Worm (Caenorhabditis elegans) whole organism, L1 larva: Measurements from ENCODE around the gene F57B1.5.

Source experiments
- C16A3.4 ChIP-seq: fragments of 150-350 bp; optimal IDR thresholded peaks from 2 replicates; lab custom pipeline; 2014; ENCODE audit warnings: missing biosample characterization, missing genetic modification characterization
- F16B12.6 ChIP-seq: fragments of 150-350 bp; optimal IDR thresholded peaks from 2 replicates; lab custom pipeline; 2014; ENCODE audit warnings: missing biosample characterization, missing genetic modification characterization
- Y116A8C.19 ChIP-seq: sonication (generic microtip); optimal IDR thresholded peaks from 2 replicates; lab custom pipeline; 2016; ENCODE audit warnings: missing compliant biosample characterization, missing genetic modification characterization, borderline replicate concordance
- alr-1 ChIP-seq: fragments of 200-800 bp; sonication (Bioruptor generic); optimal IDR thresholded peaks from 2 replicates; lab custom pipeline; 2018; ENCODE audit warnings: borderline replicate concordance, mild to moderate bottlenecking, missing genetic modification characterization, missing compliant biosample characterization
- ama-1 ChIP-seq: fragments of 150-350 bp; optimal IDR thresholded peaks from 2 replicates; lab custom pipeline; 2014
- blmp-1 ChIP-seq: fragments of 150-350 bp; optimal IDR thresholded peaks from 2 replicates; lab custom pipeline; 2014; ENCODE audit warnings: missing biosample characterization, missing genetic modification characterization
- ceh-90 ChIP-seq: sonication (generic microtip); optimal IDR thresholded peaks from 2 replicates; lab custom pipeline; 2016; ENCODE audit warnings: missing genetic modification characterization, missing compliant biosample characterization
- ces-1 ChIP-seq: fragments of 150-350 bp; optimal IDR thresholded peaks from 2 replicates; lab custom pipeline; 2014; ENCODE audit warnings: missing biosample characterization, missing genetic modification reagents, missing genetic modification characterization
- dsc-1 ChIP-seq: sonication (generic microtip); optimal IDR thresholded peaks from 2 replicates; lab custom pipeline; 2016; ENCODE audit warnings: mild to moderate bottlenecking, missing genetic modification characterization, missing compliant biosample characterization
- efl-1 ChIP-seq, 4 experiments: fragments of 150-350 bp; optimal IDR thresholded peaks in 3 of 4; peaks in 1 of 4; 1 replicate in 1 of 4; 2 replicates in 3 of 4; lab custom pipeline; 2014; ENCODE audit warnings: missing biosample characterization in 2 of 4, missing genetic modification characterization in 2 of 4, missing genetic modification reagents in 2 of 4
- efl-3 ChIP-seq: fragments of 200-800 bp; sonication (Bioruptor generic); optimal IDR thresholded peaks from 2 replicates; lab custom pipeline; 2018; ENCODE audit warnings: mild to moderate bottlenecking, missing genetic modification characterization, missing compliant biosample characterization
- egl-13 ChIP-seq: sonication (generic microtip); optimal IDR thresholded peaks from 2 replicates; lab custom pipeline; 2016; ENCODE audit warnings: missing genotype, missing genetic modification reagents, missing genetic modification characterization, missing compliant biosample characterization
- elt-2 ChIP-seq: sonication (generic microtip); optimal IDR thresholded peaks from 2 replicates; lab custom pipeline; 2016; ENCODE audit warnings: missing genetic modification characterization, mild to moderate bottlenecking, inconsistent platforms, missing compliant biosample characterization, missing genetic modification reagents
- fkh-4 ChIP-seq: sonication (generic microtip); optimal IDR thresholded peaks from 2 replicates; lab custom pipeline; 2016; ENCODE audit warnings: missing compliant biosample characterization, missing genetic modification characterization, borderline replicate concordance
- fos-1 ChIP-seq: fragments of 150-350 bp; optimal IDR thresholded peaks from 2 replicates; lab custom pipeline; 2014; ENCODE audit warnings: missing biosample characterization, missing genetic modification characterization
- hlh-4 ChIP-seq: sonication (generic microtip); optimal IDR thresholded peaks from 2 replicates; lab custom pipeline; 2016; ENCODE audit warnings: mild to moderate bottlenecking, missing genetic modification characterization, missing compliant biosample characterization
- hpl-2 ChIP-seq: fragments of 150-350 bp; optimal IDR thresholded peaks from 2 replicates; lab custom pipeline; 2014; ENCODE audit warnings: missing biosample characterization, missing genetic modification reagents, missing genetic modification characterization
- isw-1 ChIP-seq: fragments of 200-800 bp; sonication (Bioruptor generic); IDR thresholded peaks from 2 replicates; pipeline ENCODE4 v1.3.6; 2022; ENCODE audit warnings: missing genetic modification characterization, missing compliant biosample characterization
- jun-1 ChIP-seq: fragments of 150-350 bp; optimal IDR thresholded peaks from 2 replicates; lab custom pipeline; 2014; ENCODE audit warnings: missing biosample characterization, missing genetic modification reagents, missing genetic modification characterization
- lin-13 ChIP-seq: fragments of 150-350 bp; optimal IDR thresholded peaks from 2 replicates; lab custom pipeline; 2014; ENCODE audit warnings: missing biosample characterization, missing genetic modification reagents, missing genetic modification characterization
- lin-14 ChIP-seq: fragments of 200-800 bp; sonication (Bioruptor generic); optimal IDR thresholded peaks from 2 replicates; lab custom pipeline; 2018; ENCODE audit warnings: mild to moderate bottlenecking, missing genetic modification characterization, moderate library complexity, missing compliant biosample characterization
- lin-35 ChIP-seq, 2 experiments: fragments of 150-350 bp; optimal IDR thresholded peaks; 2 replicates each; lab custom pipeline; 2014; ENCODE audit warnings: missing biosample characterization in 2 of 2, missing genetic modification characterization in 2 of 2, missing genetic modification reagents in 2 of 2
- lin-39 ChIP-seq: fragments of 150-350 bp; optimal IDR thresholded peaks from 2 replicates; lab custom pipeline; 2014; ENCODE audit warnings: missing biosample characterization, missing genetic modification reagents, missing genetic modification characterization
- lir-3 ChIP-seq: sonication (generic microtip); optimal IDR thresholded peaks from 2 replicates; lab custom pipeline; 2016; ENCODE audit warnings: mild to moderate bottlenecking, missing genetic modification characterization, moderate library complexity, missing compliant biosample characterization; ENCODE audit not compliant: poor library complexity
- lsy-2 ChIP-seq, 2 experiments: fragments of 150-350 bp; optimal IDR thresholded peaks; 2 replicates each; lab custom pipeline; 2014; ENCODE audit warnings: missing biosample characterization in 2 of 2, missing genetic modification characterization in 2 of 2
- mab-9 ChIP-seq: fragments of 200-800 bp; sonication (Bioruptor generic); IDR thresholded peaks from 2 replicates; pipeline ENCODE4 v1.3.6; 2022; ENCODE audit warnings: missing genetic modification reagents, missing genetic modification characterization, missing compliant biosample characterization
- nhr-11 ChIP-seq: fragments of 150-350 bp; optimal IDR thresholded peaks from 2 replicates; lab custom pipeline; 2014; ENCODE audit warnings: missing biosample characterization, missing genetic modification characterization
- nhr-12 ChIP-seq: sonication (generic microtip); optimal IDR thresholded peaks from 2 replicates; lab custom pipeline; 2017; ENCODE audit warnings: missing biosample characterization, missing genetic modification characterization
- nhr-19 ChIP-seq: fragments of 200-800 bp; sonication (Bioruptor generic); conservative IDR thresholded peaks from 2 replicates; pipeline ENCODE4 v1.3.6; 2022; ENCODE audit warnings: missing genetic modification characterization, missing compliant biosample characterization
- nhr-20 ChIP-seq: sonication (generic microtip); optimal IDR thresholded peaks from 2 replicates; lab custom pipeline; 2016; ENCODE audit warnings: mild to moderate bottlenecking, missing genetic modification characterization, missing compliant biosample characterization
- nhr-71 ChIP-seq: sonication (generic microtip); optimal IDR thresholded peaks from 2 replicates; lab custom pipeline; 2016; ENCODE audit warnings: mild to moderate bottlenecking, missing genetic modification characterization, moderate library complexity, missing compliant biosample characterization
- nhr-77 ChIP-seq: fragments of 150-350 bp; optimal IDR thresholded peaks from 2 replicates; lab custom pipeline; 2014; ENCODE audit warnings: missing biosample characterization, missing genetic modification characterization
- nhr-85 ChIP-seq: sonication (generic microtip); peaks from one replicate; lab custom pipeline; 2016; ENCODE audit warnings: missing genetic modification characterization, inconsistent platforms, missing compliant biosample characterization
- nhr-90 ChIP-seq: sonication (generic microtip); optimal IDR thresholded peaks from 2 replicates; lab custom pipeline; 2016; ENCODE audit warnings: mild to moderate bottlenecking, missing genetic modification characterization, missing compliant biosample characterization; ENCODE audit not compliant: poor library complexity
- pax-3 ChIP-seq: fragments of 200-800 bp; sonication (Bioruptor generic); optimal IDR thresholded peaks from 2 replicates; lab custom pipeline; 2018; ENCODE audit warnings: mild to moderate bottlenecking, missing genetic modification characterization, moderate library complexity, missing compliant biosample characterization
- pqm-1 ChIP-seq: sonication (generic microtip); optimal IDR thresholded peaks from 3 replicates; lab custom pipeline; 2017; ENCODE audit warnings: missing biosample characterization, missing genetic modification characterization
- skn-1 ChIP-seq: fragments of 150-350 bp; optimal IDR thresholded peaks from 2 replicates; lab custom pipeline; 2014; ENCODE audit warnings: missing biosample characterization, missing genetic modification characterization
- snpc-4 ChIP-seq: fragments of 150-350 bp; optimal IDR thresholded peaks from 2 replicates; lab custom pipeline; 2014; ENCODE audit warnings: missing biosample characterization, missing genetic modification characterization
- snu-23 ChIP-seq: sonication (generic microtip); optimal IDR thresholded peaks from 2 replicates; lab custom pipeline; 2016; ENCODE audit warnings: missing genetic modification characterization, missing compliant biosample characterization
- sptf-1 ChIP-seq: fragments of 150-350 bp; optimal IDR thresholded peaks from 2 replicates; lab custom pipeline; 2014; ENCODE audit warnings: missing biosample characterization, missing genetic modification characterization
- swsn-7 ChIP-seq: sonication (generic microtip); optimal IDR thresholded peaks from 2 replicates; lab custom pipeline; 2016; ENCODE audit warnings: missing genetic modification characterization, missing compliant biosample characterization
- unc-130 ChIP-seq: fragments of 150-350 bp; optimal IDR thresholded peaks from 2 replicates; lab custom pipeline; 2017; ENCODE audit warnings: missing biosample characterization, missing genetic modification characterization, inconsistent platforms
- unc-86 ChIP-seq: sonication (generic microtip); optimal IDR thresholded peaks from 2 replicates; lab custom pipeline; 2016; ENCODE audit warnings: missing genetic modification characterization, missing compliant biosample characterization
- vab-15 ChIP-seq: sonication (generic microtip); optimal IDR thresholded peaks from 2 replicates; lab custom pipeline; 2017; ENCODE audit warnings: missing genotype, mild to moderate bottlenecking, missing genetic modification characterization, missing compliant biosample characterization
- xbp-1 ChIP-seq: sonication (generic microtip); optimal IDR thresholded peaks from 2 replicates; lab custom pipeline; 2016; ENCODE audit warnings: missing genetic modification characterization, missing compliant biosample characterization
- ztf-11 ChIP-seq, 2 experiments: sonication (generic microtip); optimal IDR thresholded peaks; 2 replicates each; lab custom pipeline; 2016 to 2017; ENCODE audit warnings: missing genetic modification characterization in 2 of 2, missing biosample characterization in 1 of 2, missing compliant biosample characterization in 1 of 2
- ztf-4 ChIP-seq: fragments of 150-350 bp; optimal IDR thresholded peaks from 2 replicates; lab custom pipeline; 2014; ENCODE audit warnings: missing biosample characterization, missing genetic modification characterization

The F57B1.5 gene

DNA sequence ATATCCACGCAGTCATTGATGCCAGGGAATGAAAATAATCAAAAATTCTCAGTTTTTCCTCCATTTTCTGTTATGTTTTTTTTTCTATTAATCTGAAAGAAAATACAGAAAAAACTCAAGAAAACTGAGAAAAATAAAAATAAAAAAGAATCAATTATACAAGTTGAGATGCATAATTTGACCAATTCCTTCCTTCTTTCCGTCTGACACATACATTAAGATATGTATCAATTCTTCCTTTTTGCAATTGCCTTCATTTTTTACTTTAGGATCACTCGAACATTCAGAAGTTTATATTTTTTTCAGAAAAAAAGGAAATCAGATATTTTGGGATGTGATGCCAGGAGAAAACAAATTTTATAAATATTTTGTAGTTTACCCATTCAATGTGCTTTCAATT, at the start of gene F57B1.5:
Gene F57B1.5 (plus strand): TSS at position 301 of the 400 bp plus-strand sequence.
- TF ChIP-seq ztf-4 (tag; lab: Kevin White, UChicago) (no peak), lsy-2 (tag; optimal IDR thresholded peaks at IDR 0.05; lab: Kevin White, UChicago) (no peak), nhr-12 (tag; lab: Kevin White, UChicago) (no peak), lin-14 (GFP tag; lab: Kevin White, UChicago) (peak; percentile 39), blmp-1 (tag; lab: Kevin White, UChicago) (no peak), Y116A8C.19 (tag; lab: Kevin White, UChicago) (no peak), C16A3.4 (tag; lab: Kevin White, UChicago) (no peak), hpl-2 (no peak), ama-1 (lab: Kevin White, UChicago) (no peak), nhr-71 (tag; lab: Kevin White, UChicago) (no peak), unc-86 (tag; lab: Kevin White, UChicago) (peak; percentile 9), efl-3 (no peak), pax-3 (tag; lab: Kevin White, UChicago) (no peak), alr-1 (no peak), F16B12.6 (no peak), ztf-11 (tag; optimal IDR thresholded peaks at IDR 0.05; lab: Kevin White, UChicago) (no peak)

DNA sequence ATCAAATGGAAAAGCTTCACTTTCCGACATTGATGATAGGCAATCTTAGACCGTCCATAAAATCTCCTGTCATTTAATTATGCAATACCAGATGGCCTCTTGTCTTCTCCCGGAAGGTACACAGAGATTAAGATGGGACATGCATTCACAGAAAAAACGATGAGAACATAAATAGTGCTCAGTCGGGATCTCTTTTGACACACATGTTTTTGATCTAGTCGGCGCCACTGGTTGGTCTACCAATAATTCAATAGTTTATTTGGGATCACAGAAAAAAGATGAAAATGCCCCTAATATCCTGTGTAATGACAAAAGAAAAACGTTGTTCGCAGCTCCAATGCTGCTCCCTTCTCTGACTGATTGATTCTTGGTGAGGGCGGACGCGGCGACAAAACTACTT, 46.5 kb upstream of the F57B1.5 start:
- peak; percentile 89 for TF ChIP-seq dsc-1 (tag; lab: Kevin White, UChicago)
- no peak for TF ChIP-seq lin-39
- no peak for TF ChIP-seq lin-13 (GFP tag; lab: Kevin White, UChicago)
- no peak for TF ChIP-seq pqm-1 (tag; lab: Kevin White, UChicago)
- no peak for TF ChIP-seq elt-2 (tag; lab: Kevin White, UChicago)
- TF ChIP-seq fkh-4 (tag; lab: Kevin White, UChicago), result peak; percentile 56
- no peak for TF ChIP-seq vab-15
- TF ChIP-seq sptf-1 (tag; lab: Kevin White, UChicago), result no peak
- no peak for TF ChIP-seq isw-1 (GFP tag; lab: Robert Waterston, UW)
- TF ChIP-seq lin-14 (GFP tag; lab: Kevin White, UChicago), result peak; percentile 38
- TF ChIP-seq, all 84 proteins: peak for 3

DNA sequence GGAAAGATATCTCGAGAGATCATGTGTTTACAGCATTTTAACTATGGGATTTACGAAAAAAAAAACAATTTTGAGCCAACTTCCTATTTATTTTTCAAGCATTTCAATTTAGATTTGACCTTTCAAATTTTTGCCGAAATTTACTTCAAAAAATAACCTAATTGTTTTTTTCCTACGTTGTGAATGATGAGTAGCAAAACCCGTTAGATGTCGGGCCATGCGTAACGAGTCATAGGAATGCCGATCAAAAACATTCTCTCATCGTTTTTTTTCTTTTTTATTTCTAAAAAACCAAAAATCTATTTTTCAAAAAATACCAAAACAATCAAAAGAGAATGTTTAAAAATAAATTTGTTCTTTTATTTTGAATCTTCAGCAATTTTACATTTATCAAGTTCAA, 44.6 kb upstream of the F57B1.5 start:
- TF ChIP-seq nhr-90 (tag; lab: Kevin White, UChicago) (peak; percentile 43), ceh-90 (tag; lab: Kevin White, UChicago) (no peak), nhr-19 (GFP tag; lab: Robert Waterston, UW) (peak; percentile 26), unc-130 (no peak), pqm-1 (tag; lab: Kevin White, UChicago) (no peak), snpc-4 (tag; lab: Kevin White, UChicago) (peak; percentile 96), snu-23 (GFP tag; lab: Kevin White, UChicago) (peak; percentile 25), elt-2 (tag; lab: Kevin White, UChicago) (peak; percentile 14), egl-13 (tag; lab: Kevin White, UChicago) (no peak), nhr-85 (tag; lab: Kevin White, UChicago) (peak; percentile 73), efl-1 (optimal IDR thresholded peaks at IDR 0.05; lab: Kevin White, UChicago) (peak in 1 of 2 experiments; percentile 2), efl-1 (GFP tag; optimal IDR thresholded peaks at IDR 0.05 in 1 of 2; lab: Kevin White, UChicago) (no peak)

DNA sequence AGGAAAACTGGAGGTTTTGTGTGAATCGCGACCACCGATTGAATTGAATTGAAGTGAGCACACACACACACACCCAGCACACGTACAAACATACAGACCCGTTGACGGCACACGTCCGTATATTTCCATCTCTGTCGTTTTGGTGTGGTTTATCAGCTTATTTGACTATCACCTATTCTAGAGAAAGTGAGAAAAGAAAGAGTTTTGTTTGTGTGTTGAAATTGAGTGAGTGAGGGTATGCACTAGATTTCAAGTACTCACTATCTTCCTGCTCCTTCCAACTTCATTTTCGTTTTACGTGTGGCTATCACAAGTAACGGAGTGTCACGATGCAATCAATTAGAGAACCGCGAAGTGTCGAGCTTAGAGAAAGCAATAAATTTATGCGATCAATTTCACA, 43.7 kb upstream of the F57B1.5 start:
- TF ChIP-seq lin-14 (GFP tag; lab: Kevin White, UChicago), result peak; percentile 6
- no peak for TF ChIP-seq nhr-85 (tag; lab: Kevin White, UChicago)
- TF ChIP-seq pax-3 (tag; lab: Kevin White, UChicago), result peak; percentile 54
- TF ChIP-seq nhr-77 (tag; lab: Kevin White, UChicago), result no peak
- no peak for TF ChIP-seq nhr-11 (tag; lab: Kevin White, UChicago)
- TF ChIP-seq isw-1 (GFP tag; lab: Robert Waterston, UW), result no peak
- TF ChIP-seq hlh-4 (tag; lab: Kevin White, UChicago), result no peak
- TF ChIP-seq efl-1 (optimal IDR thresholded peaks at IDR 0.05; lab: Kevin White, UChicago), result no peak
- TF ChIP-seq efl-1 (GFP tag; optimal IDR thresholded peaks at IDR 0.05 in 1 of 2; lab: Kevin White, UChicago), result peak in 1 of 2 experiments; percentile 12
- TF ChIP-seq ces-1 (GFP tag; lab: Kevin White, UChicago), result no peak
- TF ChIP-seq mab-9 (GFP tag; lab: Robert Waterston, UW), result no peak
- TF ChIP-seq nhr-20, result peak; percentile 15
- no peak for TF ChIP-seq lir-3 (tag; lab: Kevin White, UChicago)
- TF ChIP-seq jun-1 (tag; lab: Kevin White, UChicago), result peak; percentile 11
- TF ChIP-seq swsn-7 (tag; lab: Kevin White, UChicago), result no peak
- TF ChIP-seq fkh-4 (tag; lab: Kevin White, UChicago), result no peak
- no peak for TF ChIP-seq dsc-1 (tag; lab: Kevin White, UChicago)
- TF ChIP-seq xbp-1 (tag; lab: Kevin White, UChicago), result no peak
- no peak for TF ChIP-seq fos-1 (tag; lab: Kevin White, UChicago)
- TF ChIP-seq elt-2 (tag; lab: Kevin White, UChicago), result peak; percentile 60
- TF ChIP-seq skn-1 (tag; lab: Kevin White, UChicago), result no peak
- peak in 1 of 2 experiments; percentile 34 for TF ChIP-seq lin-35 (GFP tag; optimal IDR thresholded peaks at IDR 0.05; lab: Kevin White, UChicago)
